Worm (Caenorhabditis elegans): ENCODE measurements around the gene cutl-19.

ce11 chrIII:5201267-5201666 lies 16.1 kb downstream of the cutl-19 start:
- no peak for TF ChIP-seq skn-1 (tag; optimal IDR thresholded peaks at IDR 0.05)
- TF ChIP-seq fos-1 (tag; optimal IDR thresholded peaks at IDR 0.05): peak; percentile 97
- TF ChIP-seq ztf-4 (tag; optimal IDR thresholded peaks at IDR 0.05): no peak
- TF ChIP-seq alr-1 (tag; optimal IDR thresholded peaks at IDR 0.05): no peak
- TF ChIP-seq nhr-23 (tag; optimal IDR thresholded peaks at IDR 0.05): no peak
- TF ChIP-seq snpc-4 (tag; optimal IDR thresholded peaks at IDR 0.05): no peak
- no peak for TF ChIP-seq aly-2 (tag; optimal IDR thresholded peaks at IDR 0.05)
- TF ChIP-seq blmp-1 (tag; optimal IDR thresholded peaks at IDR 0.05; ENCODE audit: insufficient read depth): no peak
- no peak for TF ChIP-seq R02D3.7 (tag; optimal IDR thresholded peaks at IDR 0.05)
- no peak for TF ChIP-seq nhr-12 (tag; optimal IDR thresholded peaks at IDR 0.05)
